Fruit fly (Drosophila melanogaster) whole organism, embryonic: ENCODE results near the gene DhpD.

ENCODE experiments used
- Awh ChIP-seq: fragments of 200-800 bp; sonication (Bioruptor generic); IDR thresholded peaks from 2 replicates; pipeline ENCODE4, ENCODE4 v1.3.6; 2022; ENCODE audit warnings: missing biosample characterization, missing genetic modification characterization
- Bdp1 ChIP-seq: fragments of 200-800 bp; sonication (Bioruptor generic); optimal IDR thresholded peaks from 3 replicates; lab custom pipeline; 2016; ENCODE audit warnings: missing biosample characterization, missing genetic modification characterization
- CG10147 ChIP-seq: fragments of 200-800 bp; sonication (Bioruptor generic); optimal IDR thresholded peaks from 2 replicates; lab custom pipeline; 2019; ENCODE audit warnings: missing biosample characterization, mild to moderate bottlenecking, missing genetic modification characterization, moderate library complexity
- CG14050 ChIP-seq: fragments of 200-800 bp; sonication (Bioruptor generic); IDR thresholded peaks from 3 replicates; pipeline ENCODE4 v1.3.6; 2022; ENCODE audit warnings: missing biosample characterization, missing genetic modification characterization
- CG14667 ChIP-seq: fragments of 200-800 bp; sonication (Bioruptor generic); IDR thresholded peaks from 2 replicates; pipeline ENCODE4 v1.3.6; 2022; ENCODE audit warnings: missing biosample characterization, missing genetic modification characterization
- CG15601 ChIP-seq: fragments of 200-800 bp; sonication (Bioruptor generic); optimal IDR thresholded peaks from 3 replicates; lab custom pipeline; 2019; ENCODE audit warnings: missing biosample characterization, mild to moderate bottlenecking, missing genetic modification characterization, moderate library complexity
- CG17385 ChIP-seq: fragments of 200-800 bp; sonication (Bioruptor generic); optimal IDR thresholded peaks from 3 replicates; lab custom pipeline; 2018; ENCODE audit warnings: missing biosample characterization, mild to moderate bottlenecking, missing genetic modification characterization
- CG1832 ChIP-seq: fragments of 200-800 bp; sonication (Bioruptor generic); optimal IDR thresholded peaks from 2 replicates; lab custom pipeline; 2017; ENCODE audit warnings: missing biosample characterization, mild to moderate bottlenecking, missing genetic modification characterization, inconsistent platforms
- CG2199 ChIP-seq: fragments of 200-800 bp; sonication (Bioruptor generic); IDR thresholded peaks from 3 replicates; pipeline ENCODE4 v1.3.6; 2022; ENCODE audit warnings: missing biosample characterization, missing genetic modification characterization
- CG2678 ChIP-seq: fragments of 200-800 bp; sonication (Bioruptor generic); optimal IDR thresholded peaks from 3 replicates; lab custom pipeline; 2019; ENCODE audit warnings: missing biosample characterization, mild to moderate bottlenecking, missing genetic modification characterization, moderate library complexity
- CG33213 ChIP-seq: fragments of 200-800 bp; sonication (Bioruptor generic); optimal IDR thresholded peaks from 3 replicates; lab custom pipeline; 2016; ENCODE audit warnings: missing biosample characterization, missing genetic modification characterization
- CG3726 ChIP-seq: fragments of 200-800 bp; sonication (Bioruptor generic); IDR thresholded peaks from 3 replicates; pipeline ENCODE4, ENCODE4 v1.3.6; 2022; ENCODE audit warnings: missing biosample characterization, missing genetic modification characterization
- CG43689 ChIP-seq: fragments of 200-800 bp; sonication (Bioruptor generic); IDR thresholded peaks from 2 replicates; pipeline ENCODE4 v1.3.6; 2022; ENCODE audit warnings: missing biosample characterization, missing genetic modification characterization
- CG5953 ChIP-seq: fragments of 200-800 bp; sonication (Bioruptor generic); IDR thresholded peaks from 2 replicates; pipeline ENCODE4 v1.3.6; 2022; ENCODE audit warnings: missing biosample characterization, missing genetic modification characterization
- CG6654 ChIP-seq: fragments of 200-800 bp; sonication (Bioruptor generic); optimal IDR thresholded peaks from 2 replicates; lab custom pipeline; 2017; ENCODE audit warnings: missing biosample characterization, mild to moderate bottlenecking, missing genetic modification characterization
- CG6689 ChIP-seq: fragments of 200-800 bp; sonication (Bioruptor generic); IDR thresholded peaks from 2 replicates; pipeline ENCODE4 v1.3.6; 2022; ENCODE audit warnings: missing biosample characterization, missing genetic modification characterization
- CG6791 ChIP-seq: fragments of 200-800 bp; sonication (Bioruptor generic); IDR thresholded peaks from 3 replicates; pipeline ENCODE4 v1.3.6; 2022; ENCODE audit warnings: missing biosample characterization, missing genetic modification characterization; ENCODE audit not compliant: partially characterized antibody
- CG8388 ChIP-seq: fragments of 200-800 bp; sonication (Bioruptor generic); optimal IDR thresholded peaks from 2 replicates; lab custom pipeline; 2019; ENCODE audit warnings: missing biosample characterization, mild to moderate bottlenecking, missing genetic modification characterization, moderate library complexity
- CG8924 ChIP-seq: fragments of 200-800 bp; optimal IDR thresholded peaks from 3 replicates; lab custom pipeline; 2019; ENCODE audit warnings: missing biosample characterization, mild to moderate bottlenecking, missing genetic modification characterization, moderate library complexity
- Chrac-16 ChIP-seq: fragments of 200-800 bp; sonication (Bioruptor generic); optimal IDR thresholded peaks from 3 replicates; lab custom pipeline; 2016; ENCODE audit warnings: missing biosample characterization, missing genetic modification characterization
- Dip2 ChIP-seq: fragments of 200-800 bp; sonication (Bioruptor generic); IDR thresholded peaks from 2 replicates; pipeline ENCODE4 v1.3.6; 2022; ENCODE audit warnings: missing biosample characterization, missing genetic modification characterization
- Dll ChIP-seq: fragments of 200-800 bp; sonication (Bioruptor generic); IDR thresholded peaks from 4 replicates; pipeline ENCODE4 v1.3.6; 2022; ENCODE audit warnings: missing biosample characterization, missing genetic modification characterization; ENCODE audit not compliant: partially characterized antibody
- HmgZ ChIP-seq: fragments of 200-800 bp; sonication (Bioruptor generic); optimal IDR thresholded peaks from 2 replicates; lab custom pipeline; 2018; ENCODE audit warnings: missing biosample characterization, mild to moderate bottlenecking, missing genetic modification characterization
- Hmx ChIP-seq: fragments of 200-800 bp; sonication (Bioruptor generic); optimal IDR thresholded peaks from 2 replicates; lab custom pipeline; 2016; ENCODE audit warnings: missing biosample characterization, missing genetic modification characterization
- Hr51 ChIP-seq, 2 experiments: fragments of 200-800 bp; sonication (Bioruptor generic); optimal IDR thresholded peaks; 2 replicates in 1 of 2; 3 replicates in 1 of 2; lab custom pipeline; 2016 to 2018; ENCODE audit warnings: missing biosample characterization in 2 of 2, missing genetic modification characterization in 2 of 2, mild to moderate bottlenecking in 1 of 2, moderate library complexity in 1 of 2
- MTF-1 ChIP-seq: fragments of 200-800 bp; sonication (Bioruptor generic); optimal IDR thresholded peaks from 2 replicates; lab custom pipeline; 2018; ENCODE audit warnings: missing biosample characterization, mild to moderate bottlenecking, missing genetic modification characterization, borderline replicate concordance
- Myb ChIP-seq: fragments of 200-800 bp; sonication (Bioruptor generic); optimal IDR thresholded peaks from 2 replicates; lab custom pipeline; 2016; ENCODE audit warnings: missing biosample characterization, missing genetic modification characterization
- Nf-YA ChIP-seq: fragments of 200-800 bp; sonication (Bioruptor generic); IDR thresholded peaks from 2 replicates; pipeline ENCODE4 v1.3.6; 2022; ENCODE audit warnings: missing biosample characterization, missing genetic modification characterization
- ac ChIP-seq: fragments of 200-800 bp; sonication (Bioruptor generic); optimal IDR thresholded peaks from 3 replicates; lab custom pipeline; 2017; ENCODE audit warnings: missing biosample characterization, mild to moderate bottlenecking, missing genetic modification characterization
- br ChIP-seq: fragments of >200 bp; optimal IDR thresholded peaks from 2 replicates; lab custom pipeline; 2017
- btn ChIP-seq: fragments of 200-800 bp; sonication (Bioruptor generic); optimal IDR thresholded peaks from 2 replicates; lab custom pipeline; 2016; ENCODE audit warnings: missing biosample characterization, missing genetic modification characterization
- caup ChIP-seq: fragments of 200-800 bp; sonication (Bioruptor generic); optimal IDR thresholded peaks from 3 replicates; lab custom pipeline; 2017; ENCODE audit warnings: missing biosample characterization, mild to moderate bottlenecking, missing genetic modification characterization, moderate library complexity; ENCODE audit not compliant: severe bottlenecking
- crc ChIP-seq: fragments of 200-800 bp; sonication (Bioruptor generic); optimal IDR thresholded peaks from 2 replicates; lab custom pipeline; 2016; ENCODE audit warnings: missing biosample characterization, missing genetic modification characterization
- cwo ChIP-seq: fragments of 200-800 bp; sonication (Bioruptor generic); optimal IDR thresholded peaks from 3 replicates; lab custom pipeline; 2017; ENCODE audit warnings: missing biosample characterization, missing genetic modification characterization, mild to moderate bottlenecking, moderate library complexity, missing genetic modification reagents
- dan ChIP-seq: fragments of 200-800 bp; sonication (Bioruptor generic); IDR thresholded peaks from 2 replicates; pipeline ENCODE4 v1.3.6; 2022; ENCODE audit warnings: missing biosample characterization, missing genetic modification characterization
- dmrt11E ChIP-seq: fragments of 200-800 bp; sonication (Bioruptor generic); optimal IDR thresholded peaks from 3 replicates; lab custom pipeline; 2018; ENCODE audit warnings: missing biosample characterization, mild to moderate bottlenecking, missing genetic modification characterization, moderate library complexity
- eyg ChIP-seq: fragments of 200-800 bp; sonication (Bioruptor generic); optimal IDR thresholded peaks from 3 replicates; lab custom pipeline; 2016; ENCODE audit warnings: missing biosample characterization, missing genetic modification characterization
- gem ChIP-seq: fragments of 200-800 bp; sonication (Bioruptor generic); optimal IDR thresholded peaks from 2 replicates; lab custom pipeline; 2019; ENCODE audit warnings: missing biosample characterization, mild to moderate bottlenecking, missing genetic modification characterization, moderate library complexity
- gro ChIP-seq: fragments of 200-800 bp; sonication (Bioruptor generic); optimal IDR thresholded peaks from 2 replicates; lab custom pipeline; 2016; ENCODE audit warnings: missing biosample characterization, missing genetic modification characterization
- insv ChIP-seq, 2 experiments: fragments of 200-800 bp; sonication (Bioruptor generic); optimal IDR thresholded peaks; 3 replicates each; lab custom pipeline; 2016 to 2018; ENCODE audit warnings: missing biosample characterization in 2 of 2, missing genetic modification characterization in 2 of 2
- lilli ChIP-seq: fragments of 200-800 bp; sonication (Bioruptor generic); optimal IDR thresholded peaks from 3 replicates; lab custom pipeline; 2016; ENCODE audit warnings: missing biosample characterization, missing genetic modification characterization
- lov ChIP-seq, 2 experiments: fragments of 200-800 bp in 1 of 2; fragments of >200 bp in 1 of 2; sonication (Bioruptor generic) in 1 of 2; IDR thresholded peaks in 1 of 2; optimal IDR thresholded peaks in 1 of 2; 2 replicates in 1 of 2; 3 replicates in 1 of 2; pipeline versions ENCODE4 v1.3.6 to Lab custom; 2017 to 2022; ENCODE audit warnings: missing biosample characterization in 1 of 2, missing genetic modification characterization in 1 of 2
- mld ChIP-seq: fragments of 200-800 bp; sonication (Bioruptor generic); IDR thresholded peaks from 3 replicates; pipeline ENCODE4 v1.3.6; 2022; ENCODE audit warnings: missing biosample characterization, missing genetic modification characterization; ENCODE audit not compliant: partially characterized antibody
- oc ChIP-seq: fragments of 200-800 bp; sonication (Bioruptor generic); optimal IDR thresholded peaks from 2 replicates; lab custom pipeline; 2018; ENCODE audit warnings: missing biosample characterization, mild to moderate bottlenecking, missing genetic modification characterization, moderate library complexity
- pb ChIP-seq: fragments of 200-800 bp; sonication (Bioruptor generic); optimal IDR thresholded peaks from 3 replicates; lab custom pipeline; 2016; ENCODE audit warnings: missing biosample characterization, missing genetic modification characterization
- pum ChIP-seq: fragments of 200-800 bp; sonication (Bioruptor generic); optimal IDR thresholded peaks from 2 replicates; lab custom pipeline; 2016; ENCODE audit warnings: missing biosample characterization, missing genetic modification characterization
- pzg ChIP-seq: fragments of 200-800 bp; sonication (Bioruptor generic); optimal IDR thresholded peaks from 3 replicates; lab custom pipeline; 2018; ENCODE audit warnings: missing biosample characterization, mild to moderate bottlenecking, missing genetic modification characterization, moderate library complexity
- unc-4 ChIP-seq: fragments of 200-800 bp; sonication (Bioruptor generic); IDR thresholded peaks from 2 replicates; pipeline ENCODE4 v1.3.6; 2022; ENCODE audit warnings: missing biosample characterization, missing genetic modification characterization; ENCODE audit not compliant: partially characterized antibody
- zen2 ChIP-seq: fragments of 200-800 bp; sonication (Bioruptor generic); IDR thresholded peaks from 3 replicates; pipeline ENCODE4 v1.3.6; 2022; ENCODE audit warnings: missing biosample characterization, missing genetic modification characterization; ENCODE audit not compliant: partially characterized antibody

Gene DhpD

DNA sequence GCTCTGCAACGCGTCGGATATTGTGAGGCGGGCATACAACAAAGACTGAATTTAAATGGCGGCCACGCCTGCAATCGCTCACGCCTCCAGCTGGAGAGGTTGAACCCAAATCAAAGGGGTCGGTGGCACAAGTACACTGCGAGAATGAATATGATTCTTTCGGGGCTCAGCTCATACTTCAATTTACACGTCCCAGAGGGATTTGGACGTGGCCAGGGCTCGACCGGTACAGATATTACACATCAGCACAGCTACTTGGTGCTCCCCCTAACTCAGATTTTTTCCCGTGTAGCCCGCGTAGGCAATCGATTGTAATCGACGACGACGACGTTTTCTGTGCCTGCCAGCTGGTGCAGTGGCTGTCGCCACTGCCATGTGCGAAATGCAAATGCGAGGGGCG is 15.0 kb downstream of the DhpD start (continued):
- TF ChIP-seq CG8924 (tag; lab: Kevin White, UChicago) (peak; percentile 64), gro (no peak), CG6689 (GFP tag; lab: Robert Waterston, UW) (peak; percentile 88), Hr51 (GFP tag; optimal IDR thresholded peaks at IDR 0.05; lab: Kevin White, UChicago) (peak; percentile 40 to 85), MTF-1 (peak; percentile 64), Chrac-16 (peak; percentile 59), ac (GFP tag; lab: Kevin White, UChicago) (no peak), HmgZ (peak; percentile 45), cwo (GFP tag; lab: Kevin White, UChicago) (peak; percentile 57), CG6654 (GFP tag; lab: Kevin White, UChicago) (peak; percentile 55), unc-4 (GFP tag; lab: Robert Waterston, UW) (no peak), Bdp1 (GFP tag; lab: Kevin White, UChicago) (peak; percentile 51), Nf-YA (GFP tag; lab: Robert Waterston, UW) (peak; percentile 87), pzg (GFP tag; lab: Kevin White, UChicago) (no peak), CG10147 (GFP tag; lab: Kevin White, UChicago) (no peak), CG2678 (tag; lab: Kevin White, UChicago) (peak; percentile 75), CG43689 (GFP tag; lab: Robert Waterston, UW) (peak; percentile 70), CG8388 (GFP tag; lab: Kevin White, UChicago) (peak; percentile 62), CG1832 (GFP tag; lab: Kevin White, UChicago) (no peak), btn (peak; percentile 69), pb (peak; percentile 76), Myb (GFP tag; lab: Kevin White, UChicago) (peak; percentile 46), CG15601 (tag; lab: Kevin White, UChicago) (peak; percentile 29), dmrt11E (tag; lab: Kevin White, UChicago) (peak; percentile 31), CG6791 (GFP tag; lab: Robert Waterston, UW) (no peak), lilli (GFP tag; lab: Kevin White, UChicago) (peak; percentile 59), caup (GFP tag; lab: Kevin White, UChicago) (peak; percentile 60), oc (tag; lab: Kevin White, UChicago) (peak; percentile 79), crc (peak; percentile 32), Dip2 (GFP tag; lab: Robert Waterston, UW) (peak; percentile 39; the same call in 1 of the 2 replicates), br (lab: Kevin White, UChicago) (no peak), CG33213 (GFP tag; lab: Kevin White, UChicago) (peak; percentile 73), CG3726 (GFP tag; lab: Robert Waterston, UW) (peak; percentile 80; the same call in 2 of the 3 replicates), eyg (peak; percentile 40), CG17385 (peak; percentile 66), Awh (GFP tag; lab: Robert Waterston, UW) (peak; percentile 90), insv (GFP tag; optimal IDR thresholded peaks at IDR 0.05; lab: Kevin White, UChicago) (no peak), CG2199 (peak; percentile 65; the same call in 1 of the 3 replicates), CG14050 (GFP tag; lab: Robert Waterston, UW) (peak; percentile 77), CG14667 (GFP tag; lab: Robert Waterston, UW) (peak; percentile 89), gem (peak; percentile 78), mld (GFP tag; lab: Robert Waterston, UW) (no peak), dan (peak; percentile 56; the same call in 1 of the 2 replicates), Dll (GFP tag; lab: Robert Waterston, UW) (no peak), lov (optimal IDR thresholded peaks at IDR 0.05; lab: Kevin White, UChicago) (no peak), lov (GFP tag; IDR thresholded peaks at IDR 0.05; lab: Robert Waterston, UW) (peak; percentile 86), CG5953 (GFP tag; lab: Robert Waterston, UW) (peak; percentile 88), zen2 (GFP tag; lab: Robert Waterston, UW) (no peak), pum (GFP tag; lab: Kevin White, UChicago) (peak; percentile 76), Hmx (GFP tag; lab: Kevin White, UChicago) (no peak)
